Fruit fly (Drosophila melanogaster): Measurements from ENCODE around the gene Datp.

dm6 chr2L:9982516-9982915 is 43.9 kb upstream of the Datp start:
- TF ChIP-seq CTCF (optimal IDR thresholded peaks at IDR 0.05) (no peak), CG8478 (optimal IDR thresholded peaks at IDR 0.05) (no peak)

All from S2 (cell line).